Fruit fly (Drosophila melanogaster): ENCODE data around the gene CG11842.
A peak's percentile ranks its signal among the peaks of the same experiment; 100 is the strongest.

Gene CG11842

DNA sequence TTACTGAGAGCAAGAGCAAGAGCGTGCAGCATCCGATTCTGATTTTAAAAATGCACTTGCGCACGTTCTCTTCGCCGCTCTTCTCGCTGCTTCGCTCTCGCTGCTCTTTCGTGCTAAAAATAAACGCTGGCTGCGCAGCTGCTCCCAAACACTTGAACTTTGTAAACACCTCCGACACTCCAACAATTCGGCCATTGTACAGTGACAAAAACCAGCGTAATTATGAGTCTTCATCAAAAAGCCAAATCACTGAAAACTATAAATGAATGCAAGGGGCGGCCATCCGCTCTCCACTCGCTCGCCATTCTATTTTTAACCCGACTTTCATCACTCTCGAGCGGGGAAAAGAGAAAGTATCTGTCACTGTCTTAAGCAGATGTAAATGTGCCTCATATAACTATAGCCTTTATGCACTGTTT, 12.2 kb downstream of the CG11842 start (continued):
- no peak for TF ChIP-seq CG8119 (GFP tag; IDR thresholded peaks at IDR 0.05)
- TF ChIP-seq CG31627 (GFP tag; optimal IDR thresholded peaks at IDR 0.05) = peak; percentile 24
- no peak for TF ChIP-seq CG15336 (GFP tag; IDR thresholded peaks at IDR 0.05)
- peak; percentile 49 for TF ChIP-seq Hr4 (GFP tag; optimal IDR thresholded peaks at IDR 0.05)
- peak; percentile 26 for TF ChIP-seq CG34406 (GFP tag; optimal IDR thresholded peaks at IDR 0.05)
- TF ChIP-seq dsx (GFP tag; optimal IDR thresholded peaks at IDR 0.05; ENCODE audit: poor library complexity, severe bottlenecking) = peak; percentile 62
- peak; percentile 29 for TF ChIP-seq dac (GFP tag; optimal IDR thresholded peaks at IDR 0.05)

DNA sequence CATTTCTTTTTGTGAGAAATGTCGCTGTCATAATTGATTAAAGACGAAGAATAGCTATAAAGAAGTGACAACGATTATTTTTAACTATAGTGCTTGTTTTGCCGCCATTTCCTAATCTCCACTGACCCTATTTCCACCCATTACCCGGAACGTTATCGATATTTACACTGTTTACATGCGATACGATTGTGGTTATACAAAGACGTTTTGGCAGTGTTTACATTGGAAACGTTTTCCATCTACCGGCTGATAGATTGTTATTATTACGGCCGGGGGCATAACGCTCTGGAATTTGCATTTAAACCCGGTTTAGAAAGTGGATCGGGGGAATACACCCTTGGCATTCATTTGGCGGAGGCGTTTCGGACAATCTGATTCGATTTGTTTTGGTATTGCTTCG, 13.8 kb downstream of the CG11842 start:
- TF ChIP-seq CG16779 (tag; optimal IDR thresholded peaks at IDR 0.05) (no peak), CG8319 (GFP tag; optimal IDR thresholded peaks at IDR 0.05) (no peak), eg (GFP tag; IDR thresholded peaks at IDR 0.05) (no peak), vri (GFP tag; optimal IDR thresholded peaks at IDR 0.05) (no peak), Hr38 (GFP tag; optimal IDR thresholded peaks at IDR 0.05) (no peak), fkh (GFP tag; optimal IDR thresholded peaks at IDR 0.05) (peak; percentile 83), lz (GFP tag; optimal IDR thresholded peaks at IDR 0.05) (no peak), esn (GFP tag; optimal IDR thresholded peaks at IDR 0.05) (no peak)

DNA sequence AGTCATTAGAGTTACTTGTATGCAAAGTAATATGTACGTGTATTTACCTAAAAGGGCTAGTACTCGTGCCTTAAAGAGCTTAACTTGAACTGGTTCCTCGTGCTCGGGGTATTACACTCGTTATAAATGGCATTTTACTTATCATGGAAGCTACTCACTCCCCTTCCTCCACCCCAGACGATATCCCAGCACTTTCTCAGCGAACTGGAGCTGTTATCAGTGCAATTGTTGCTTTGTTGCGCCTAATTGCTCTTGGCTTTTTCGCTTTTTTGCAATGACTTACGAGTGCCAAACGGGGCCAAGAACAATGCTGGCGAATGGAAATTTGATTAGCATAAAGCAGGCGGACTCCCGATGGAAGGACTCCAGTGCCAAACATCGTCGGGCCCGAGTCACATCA, 14.6 kb downstream of the CG11842 start:
- no peak for TF ChIP-seq CG6854 (GFP tag; optimal IDR thresholded peaks at IDR 0.05)
- TF ChIP-seq CG3032 (tag; optimal IDR thresholded peaks at IDR 0.05) = no peak
- TF ChIP-seq CG7368 (GFP tag; optimal IDR thresholded peaks at IDR 0.05) = no peak
- TF ChIP-seq achi (GFP tag; optimal IDR thresholded peaks at IDR 0.05) = no peak
- no peak for TF ChIP-seq dac (GFP tag; optimal IDR thresholded peaks at IDR 0.05)
- no peak for TF ChIP-seq fd59A (GFP tag; optimal IDR thresholded peaks at IDR 0.05)
- no peak for TF ChIP-seq CG10631 (GFP tag; optimal IDR thresholded peaks at IDR 0.05)
- TF ChIP-seq vri (GFP tag; optimal IDR thresholded peaks at IDR 0.05) = peak; percentile 81
- TF ChIP-seq CG8319 (GFP tag; optimal IDR thresholded peaks at IDR 0.05) = no peak
- peak; percentile 47 for TF ChIP-seq Eip93F (GFP tag; optimal IDR thresholded peaks at IDR 0.05)
- TF ChIP-seq Ets21C (GFP tag; optimal IDR thresholded peaks at IDR 0.05) = no peak
- TF ChIP-seq CG6792 (GFP tag; optimal IDR thresholded peaks at IDR 0.05) = no peak
- TF ChIP-seq Gug (GFP tag; IDR thresholded peaks at IDR 0.05) = no peak
- TF ChIP-seq pdm3 (GFP tag; optimal IDR thresholded peaks at IDR 0.05) = no peak
- TF ChIP-seq Lpt (GFP tag; optimal IDR thresholded peaks at IDR 0.05) = no peak
- TF ChIP-seq topi (GFP tag; optimal IDR thresholded peaks at IDR 0.05) = no peak
- no peak for TF ChIP-seq CG6163 (GFP tag; IDR thresholded peaks at IDR 0.05)
- TF ChIP-seq CG8119 (GFP tag; IDR thresholded peaks at IDR 0.05) = no peak
- no peak for TF ChIP-seq Smox (GFP tag; optimal IDR thresholded peaks at IDR 0.05)
- no peak for TF ChIP-seq CG15336 (GFP tag; IDR thresholded peaks at IDR 0.05)
- no peak for TF ChIP-seq dsx (GFP tag; optimal IDR thresholded peaks at IDR 0.05; ENCODE audit: poor library complexity, severe bottlenecking)
- TF ChIP-seq CG32006 (GFP tag; optimal IDR thresholded peaks at IDR 0.05) = no peak
- TF ChIP-seq CG1621 (tag; optimal IDR thresholded peaks at IDR 0.05) = no peak
- no peak for TF ChIP-seq CG16779 (tag; optimal IDR thresholded peaks at IDR 0.05)
- TF ChIP-seq Sox102F (GFP tag; optimal IDR thresholded peaks at IDR 0.05) = no peak
- no peak for TF ChIP-seq CG31627 (GFP tag; optimal IDR thresholded peaks at IDR 0.05)
- TF ChIP-seq CG6276 (GFP tag; optimal IDR thresholded peaks at IDR 0.05) = no peak
- no peak for TF ChIP-seq spab (GFP tag; optimal IDR thresholded peaks at IDR 0.05)
- no peak for TF ChIP-seq net (GFP tag; optimal IDR thresholded peaks at IDR 0.05)
- no peak for TF ChIP-seq Sox15 (GFP tag; optimal IDR thresholded peaks at IDR 0.05)
- no peak for TF ChIP-seq cyc (GFP tag; optimal IDR thresholded peaks at IDR 0.05)
- TF ChIP-seq acj6 (GFP tag; optimal IDR thresholded peaks at IDR 0.05) = no peak
- TF ChIP-seq fkh (GFP tag; optimal IDR thresholded peaks at IDR 0.05) = no peak
- no peak for TF ChIP-seq salr (GFP tag; optimal IDR thresholded peaks at IDR 0.05)
- TF ChIP-seq Sox14 (GFP tag; optimal IDR thresholded peaks at IDR 0.05) = peak; percentile 8
- TF ChIP-seq svp (GFP tag) = peak; percentile 59
- no peak for TF ChIP-seq lz (GFP tag; optimal IDR thresholded peaks at IDR 0.05)
- peak; percentile 21 for TF ChIP-seq Eip78C (GFP tag)
- no peak for TF ChIP-seq CG11762 (GFP tag; optimal IDR thresholded peaks at IDR 0.05; ENCODE audit: insufficient read depth)
- no peak for TF ChIP-seq CG34406 (GFP tag; optimal IDR thresholded peaks at IDR 0.05)
- no peak for TF ChIP-seq OdsH (GFP tag; optimal IDR thresholded peaks at IDR 0.05)
- TF ChIP-seq Met (GFP tag; optimal IDR thresholded peaks at IDR 0.05) = no peak
- no peak for TF ChIP-seq ss (GFP tag; optimal IDR thresholded peaks at IDR 0.05)
- TF ChIP-seq CG9139 (GFP tag; optimal IDR thresholded peaks at IDR 0.05) = no peak

Data from whole organism, prepupa.